Fruit fly (Drosophila melanogaster) whole organism: ENCODE data around the gene Lcp65Ac.
"Not testable (repeated sequence)": the region's sequence is repeated elsewhere in the genome, so short reads cannot be mapped to it uniquely, and the experiment has no call there.

Experiments used
- CG8478 ChIP-seq: fragments of >200 bp; optimal IDR thresholded peaks from 2 replicates; lab custom pipeline; 2018; ENCODE audit warnings: inconsistent platforms
- Dll ChIP-seq: fragments of >200 bp; optimal IDR thresholded peaks from 2 replicates; lab custom pipeline; 2017
- EcR ChIP-seq, 2 experiments: fragments of >200 bp; optimal IDR thresholded peaks; 2 replicates each; lab custom pipeline; 2017; ENCODE audit warnings: missing biosample characterization in 2 of 2, missing genetic modification characterization in 2 of 2, missing genetic modification reagents in 2 of 2
- pan ChIP-seq: fragments of >200 bp; optimal IDR thresholded peaks from 2 replicates; lab custom pipeline; 2017
- psq ChIP-seq: fragments of >200 bp; optimal IDR thresholded peaks from 2 replicates; lab custom pipeline; 2017
- usp ChIP-seq: fragments of >200 bp; optimal IDR thresholded peaks from 2 replicates; lab custom pipeline; 2017; ENCODE audit warnings: missing biosample characterization, missing genetic modification characterization, mixed read lengths

The Lcp65Ac gene

dm6 chr3L:6140771-6141472, 3.7 kb upstream of the Lcp65Ac start:
- TF ChIP-seq pan: no peak
- no peak for TF ChIP-seq psq
- TF ChIP-seq Dll (lab: Kevin White, UChicago): no peak
- no peak for TF ChIP-seq usp (GFP tag; lab: Kevin White, UChicago)
- TF ChIP-seq EcR (GFP tag; optimal IDR thresholded peaks at IDR 0.05; lab: Kevin White, UChicago): no peak
- no peak for TF ChIP-seq CG8478

dm6 chr3L:6141538-6141937, 3.1 kb upstream of the Lcp65Ac start:
- TF ChIP-seq psq (no peak), Dll (lab: Kevin White, UChicago) (no peak), pan (no peak), usp (GFP tag; lab: Kevin White, UChicago) (no peak), EcR (GFP tag; optimal IDR thresholded peaks at IDR 0.05; lab: Kevin White, UChicago) (no peak), CG8478 (no peak)

dm6 chr3L:6142313-6142712, 2.3 kb upstream of the Lcp65Ac start, which contains the start of gene Cpr65Aw:
TSS of gene Cpr65Aw (minus strand) at chr3L:6142413.
- TF ChIP-seq pan: no peak
- no peak for TF ChIP-seq Dll (lab: Kevin White, UChicago)

DNA sequence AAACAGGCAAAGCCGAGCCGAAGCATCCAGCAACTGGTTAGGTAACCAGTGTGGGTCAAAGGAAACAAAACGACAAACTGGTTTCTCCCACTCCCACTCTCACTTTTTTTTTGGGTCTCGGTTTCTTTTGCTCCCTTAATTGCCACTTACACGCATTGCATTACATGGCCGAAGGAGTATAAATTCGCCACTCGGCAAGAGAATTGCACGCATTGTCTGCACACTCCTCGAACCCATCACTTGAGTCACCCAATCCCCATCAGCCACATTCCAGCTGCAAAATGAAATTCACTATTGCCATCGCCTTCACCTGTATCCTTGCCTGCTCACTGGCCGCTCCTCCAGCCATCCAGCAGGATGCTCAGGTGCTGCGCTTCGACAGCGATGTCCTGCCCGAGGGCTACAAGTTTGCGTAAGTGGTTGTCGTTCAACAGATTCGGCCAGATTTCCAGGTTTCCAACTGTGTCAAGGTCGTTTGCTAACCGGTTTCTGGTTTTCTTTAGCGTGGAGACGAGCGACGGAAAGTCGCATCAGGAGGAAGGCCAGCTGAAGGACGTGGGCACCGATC, 1.3 kb upstream of the Lcp65Ac start, which contains the start of gene Lcp65Ad:
Gene Lcp65Ad (plus strand): TSS at position 208 of the 568 bp plus-strand sequence.
- TF ChIP-seq CG8478 (no peak), Dll (lab: Kevin White, UChicago) (peak; percentile 37)

- TF ChIP-seq pan; usp (GFP tag; lab: Kevin White, UChicago); CG8478: not testable (repeated sequence)
These were observed 1.8 kb downstream of the Lcp65Ac start, which contains the start of gene Lcp65Ab2 for dm6 chr3L:6146374-6146773. TSS of gene Lcp65Ab2 (plus strand) at chr3L:6146674.

- not testable (repeated sequence) for TF ChIP-seq Dll (lab: Kevin White, UChicago); psq; CG8478
These were observed 3.3 kb downstream of the Lcp65Ac start, which contains the start of gene Cpr65Ax1 for dm6 chr3L:6147887-6148286. TSS of gene Cpr65Ax1 (minus strand) at chr3L:6147987.

DNA sequence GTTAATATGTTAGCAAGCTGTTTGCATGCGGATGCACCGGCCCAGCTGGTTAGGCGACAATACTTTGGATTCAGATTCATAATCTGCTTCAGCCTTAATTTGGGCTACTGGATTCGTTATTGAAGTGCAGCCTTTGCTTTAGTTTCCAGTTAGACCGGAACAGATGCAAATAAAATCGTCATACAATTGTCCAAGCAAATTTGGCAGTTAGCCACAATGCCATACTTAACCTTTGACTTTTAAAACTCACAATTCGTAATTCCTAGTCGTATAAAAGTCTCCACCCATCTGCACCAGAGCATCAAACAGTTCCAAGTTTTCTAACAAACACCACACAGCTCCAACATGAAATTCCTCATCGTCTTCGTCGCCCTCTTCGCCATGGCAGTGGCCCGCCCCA, 4.6 kb downstream of the Lcp65Ac start, which contains the start of gene Lcp65Ab1:
Gene Lcp65Ab1 (plus strand): TSS at position 301 of the 400 bp plus-strand sequence.
- not testable (repeated sequence) for TF ChIP-seq EcR (GFP tag; optimal IDR thresholded peaks at IDR 0.05; lab: Kevin White, UChicago); CG8478; Dll (lab: Kevin White, UChicago)

dm6 chr3L:6150757-6151354, 6.2 kb downstream of the Lcp65Ac start, which contains the start of the genes Cpr65Ax2 and Lcp65Aa:
TSS of gene Cpr65Ax2 (minus strand) at chr3L:6150857.
TSS of gene Lcp65Aa (plus strand) at chr3L:6151304.
- TF ChIP-seq EcR (GFP tag; optimal IDR thresholded peaks at IDR 0.05; lab: Kevin White, UChicago); psq; Dll (lab: Kevin White, UChicago): not testable (repeated sequence)

DNA sequence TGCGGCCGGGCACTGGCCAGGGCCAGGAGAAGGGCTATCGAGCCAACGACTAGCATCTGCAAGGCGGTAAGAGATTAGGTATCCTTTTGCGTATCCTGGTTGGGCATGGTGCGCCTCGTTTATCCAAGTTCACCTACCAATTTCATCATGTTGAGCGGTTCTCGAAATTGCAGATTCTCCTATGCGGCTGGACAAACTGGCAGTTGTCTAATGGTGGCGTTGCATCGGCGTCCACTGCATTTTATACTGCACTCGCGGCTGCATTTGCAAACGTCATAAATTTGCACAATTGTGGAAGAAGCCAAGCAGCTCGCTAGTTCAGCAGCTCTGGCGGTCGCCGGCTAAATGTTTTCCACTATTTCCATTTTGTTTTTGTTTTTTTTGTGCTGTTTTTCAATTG, 7.9 kb downstream of the Lcp65Ac start, which contains the start of gene Acp65Aa:
Gene Acp65Aa (minus strand): TSS at position 215 of the 400 bp plus-strand sequence.
- TF ChIP-seq pan (no peak), psq (no peak), Dll (lab: Kevin White, UChicago) (no peak), EcR (GFP tag; optimal IDR thresholded peaks at IDR 0.05; lab: Kevin White, UChicago) (no peak)

DNA sequence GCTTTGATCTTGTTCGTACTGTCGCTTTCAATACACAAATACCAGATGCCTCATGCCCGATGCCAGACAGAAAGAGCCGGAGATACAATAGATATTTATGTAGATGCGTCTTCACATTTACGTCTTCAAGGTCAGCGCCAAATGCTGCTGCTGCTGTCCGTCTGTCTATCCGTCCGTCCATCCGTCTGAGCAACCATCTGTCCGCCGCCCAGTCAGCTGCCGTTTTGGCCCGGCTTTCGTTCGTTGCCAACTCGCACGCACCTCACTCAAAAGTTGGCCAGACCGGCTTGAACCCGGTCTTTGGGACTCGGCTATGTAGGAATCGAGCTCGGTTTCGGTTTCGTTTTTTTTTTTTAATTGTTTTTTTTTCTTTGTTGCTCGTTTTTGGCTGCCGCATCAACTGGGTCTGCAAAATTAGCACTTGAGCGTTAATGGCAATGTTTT, 10.4 kb downstream of the Lcp65Ac start:
- TF ChIP-seq CG8478: no peak
- TF ChIP-seq psq: no peak
- no peak for TF ChIP-seq pan
- TF ChIP-seq usp (GFP tag; lab: Kevin White, UChicago): no peak
- no peak for TF ChIP-seq Dll (lab: Kevin White, UChicago)
- no peak for TF ChIP-seq EcR (GFP tag; optimal IDR thresholded peaks at IDR 0.05; lab: Kevin White, UChicago)

- TF ChIP-seq pan: no peak
- TF ChIP-seq Dll (lab: Kevin White, UChicago): no peak
- no peak for TF ChIP-seq EcR (GFP tag; optimal IDR thresholded peaks at IDR 0.05; lab: Kevin White, UChicago)
- TF ChIP-seq usp (GFP tag; lab: Kevin White, UChicago): no peak
- no peak for TF ChIP-seq CG8478
- no peak for TF ChIP-seq psq
These were observed 12.9 kb downstream of the Lcp65Ac start, which contains the start of gene CG13297 for dm6 chr3L:6157327-6158032. TSS of gene CG13297 (minus strand) at chr3L:6157377.

DNA sequence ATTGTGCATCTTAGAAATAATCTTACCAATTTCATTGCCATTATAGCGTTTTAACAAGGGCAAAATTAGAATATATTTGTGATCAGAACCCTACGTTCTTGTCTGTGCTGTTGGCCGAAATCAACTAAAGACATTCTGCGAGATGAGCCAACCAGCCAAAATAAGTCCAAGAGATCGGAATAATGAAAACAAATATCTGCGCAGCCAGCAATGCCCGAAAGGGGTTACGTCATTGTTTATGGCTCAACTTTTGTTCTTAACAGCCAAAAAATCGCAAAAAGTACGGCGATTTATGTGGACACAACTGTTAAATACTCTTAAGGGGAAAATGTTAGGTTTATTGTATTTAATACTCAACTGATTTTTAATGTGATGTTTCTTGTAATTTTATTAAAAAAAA, 13.9 kb downstream of the Lcp65Ac start, which contains the start of gene Cpr65Ay:
Gene Cpr65Ay (minus strand): TSS at position 101 of the 400 bp plus-strand sequence.
- TF ChIP-seq pan: no peak
- TF ChIP-seq EcR (GFP tag; optimal IDR thresholded peaks at IDR 0.05; lab: Kevin White, UChicago): no peak
- TF ChIP-seq CG8478: no peak
- no peak for TF ChIP-seq Dll (lab: Kevin White, UChicago)
- TF ChIP-seq psq: no peak
- TF ChIP-seq usp (GFP tag; lab: Kevin White, UChicago): no peak
